Fruit fly (Drosophila melanogaster): Measurements from ENCODE around the gene Kaz.

dm6 chr3R:24807321-24807720 lies 22.4 kb downstream of the Kaz start, which contains the start of gene CG6980:
- no peak for TF ChIP-seq tx (GFP tag; optimal IDR thresholded peaks at IDR 0.05)
- no peak for TF ChIP-seq CG30020 (tag; optimal IDR thresholded peaks at IDR 0.05)
- TF ChIP-seq dan (GFP tag; IDR thresholded peaks at IDR 0.05) = no peak
- TF ChIP-seq CG10267 (tag; optimal IDR thresholded peaks at IDR 0.05) = no peak
- no peak for TF ChIP-seq MESR4 (GFP tag; optimal IDR thresholded peaks at IDR 0.05)
- TF ChIP-seq klu (GFP tag; IDR thresholded peaks at IDR 0.05) = no peak
- no peak for TF ChIP-seq Awh (GFP tag; IDR thresholded peaks at IDR 0.05)
- TF ChIP-seq CrebB (tag; optimal IDR thresholded peaks at IDR 0.05) = no peak
- TF ChIP-seq fu2 (GFP tag; optimal IDR thresholded peaks at IDR 0.05) = no peak
- TF ChIP-seq Oli (tag; optimal IDR thresholded peaks at IDR 0.05) = no peak
- no peak for TF ChIP-seq CG10462 (GFP tag; optimal IDR thresholded peaks at IDR 0.05)
- no peak for TF ChIP-seq CG2120 (GFP tag; optimal IDR thresholded peaks at IDR 0.05)

All from whole organism, embryonic.